Fruit fly (Drosophila melanogaster) Kc167 (cell line): ENCODE results near the gene Chd64.

Experiments
- Myc ChIP-seq: fragments of >200 bp; optimal IDR thresholded peaks from 2 replicates; lab custom pipeline; 2017; ENCODE audit warnings: missing external identifiers
- Sin3A ChIP-seq: fragments of >200 bp; optimal IDR thresholded peaks from 2 replicates; lab custom pipeline; 2018; ENCODE audit warnings: missing external identifiers
- h ChIP-seq: fragments of >200 bp; optimal IDR thresholded peaks from 3 replicates; lab custom pipeline; 2018; ENCODE audit warnings: missing external identifiers
- insv ChIP-seq: fragments of >200 bp; optimal IDR thresholded peaks from 3 replicates; lab custom pipeline; 2018; ENCODE audit warnings: missing external identifiers
- psq ChIP-seq: fragments of >200 bp; optimal IDR thresholded peaks from 2 replicates; lab custom pipeline; 2017; ENCODE audit warnings: missing external identifiers
- ttk ChIP-seq: sonication (Bioruptor generic); optimal IDR thresholded peaks from 2 replicates; lab custom pipeline; 2017; ENCODE audit warnings: missing external identifiers

Chd64 gene

DNA sequence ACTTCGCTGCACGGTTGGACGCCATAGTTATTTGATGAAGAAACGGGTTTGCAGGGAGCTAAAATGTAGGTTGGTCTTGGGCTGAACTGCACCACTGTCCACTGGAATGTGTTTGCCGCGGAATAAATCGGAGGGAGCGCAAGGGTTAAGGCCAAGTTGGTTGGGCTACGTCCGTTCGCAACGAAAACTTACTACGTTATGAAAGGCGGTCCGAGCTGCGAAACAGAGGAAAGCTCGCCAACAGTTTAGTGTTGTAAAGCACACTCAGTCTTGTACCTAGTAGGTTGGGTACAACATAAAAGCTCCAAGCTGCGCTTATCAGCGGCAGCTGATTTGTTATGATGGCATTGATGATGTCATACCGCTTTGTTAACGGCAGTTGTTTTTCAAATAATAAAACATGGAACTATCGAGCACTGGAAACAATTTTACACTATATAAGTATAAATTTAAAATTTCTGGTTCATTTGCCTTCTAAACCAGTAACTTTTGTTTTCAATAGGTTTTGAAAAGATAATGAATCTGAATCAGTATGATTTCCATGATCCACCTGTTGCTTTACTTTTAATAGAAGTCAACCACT, at the start of gene Chd64:
Gene Chd64 (minus strand): TSS at position 204 of the 583 bp plus-strand sequence.
- TF ChIP-seq ttk (lab: Kevin White, UChicago) (no peak), Sin3A (no peak), Myc (lab: Kevin White, UChicago) (no peak), h (lab: Kevin White, UChicago) (no peak), psq (lab: Kevin White, UChicago) (no peak), insv (lab: Kevin White, UChicago) (no peak)

DNA sequence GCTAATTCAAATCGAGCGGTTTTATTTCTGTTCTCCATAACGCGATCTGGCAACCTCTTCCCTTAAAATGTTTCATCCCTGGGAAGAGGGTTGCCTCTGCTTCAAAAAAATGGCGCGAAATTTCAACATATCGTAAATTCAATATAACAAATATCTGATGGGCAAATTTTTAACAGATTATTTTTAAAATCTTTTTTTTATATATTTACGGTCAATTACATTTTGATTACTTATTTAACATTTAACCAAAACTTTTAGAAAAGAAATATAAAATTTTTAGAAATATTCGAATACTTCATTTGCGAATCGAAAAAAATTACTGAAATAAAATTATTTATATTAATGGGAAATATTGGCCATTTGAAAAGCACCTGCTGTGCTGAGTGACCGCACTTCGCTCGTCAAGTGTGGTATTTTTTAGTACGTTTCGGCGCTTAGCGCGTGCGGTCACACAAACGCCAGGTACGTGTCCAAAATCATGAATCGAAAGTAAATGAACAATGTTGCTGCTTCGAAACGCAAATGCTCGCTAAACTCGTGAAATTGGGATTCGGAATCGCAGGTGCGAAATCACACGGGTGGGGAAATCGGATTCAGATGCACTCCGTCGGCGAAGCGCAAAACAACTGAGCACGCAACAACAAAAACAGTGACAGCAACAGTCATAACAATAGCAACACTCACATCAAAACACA, 47.9 kb upstream of the Chd64 start, which contains the start of gene Ero1L:
Gene Ero1L (plus strand): TSS at position 448 of the 695 bp plus-strand sequence.
- TF ChIP-seq Sin3A (no peak), Myc (lab: Kevin White, UChicago) (no peak), insv (lab: Kevin White, UChicago) (no peak), h (lab: Kevin White, UChicago) (no peak), psq (lab: Kevin White, UChicago) (no peak), ttk (lab: Kevin White, UChicago) (no peak)

DNA sequence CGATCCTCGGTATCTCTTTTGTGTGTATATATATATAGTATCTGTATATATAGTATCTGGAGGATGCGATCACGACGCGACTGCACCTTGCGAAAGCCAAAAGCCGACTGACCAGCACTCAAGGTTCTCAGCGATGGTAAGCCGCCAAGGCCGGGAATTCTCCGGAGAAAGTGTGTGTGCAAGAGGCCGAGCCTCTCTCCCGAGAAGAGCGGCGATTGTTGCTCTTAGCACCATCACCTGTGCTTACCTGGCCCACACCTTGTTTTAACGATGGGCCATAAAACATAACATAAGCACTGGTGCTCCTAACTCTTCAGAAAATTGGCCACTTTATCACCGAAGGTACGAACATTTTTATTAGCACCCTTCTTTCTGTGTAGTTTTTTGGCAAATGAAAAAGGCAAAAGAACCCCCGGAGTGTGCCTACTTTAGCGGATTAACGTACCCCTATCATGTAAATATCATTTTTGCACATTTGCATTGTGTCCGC, 45.2 kb upstream of the Chd64 start, which contains the start of gene mas:
Gene mas (minus strand): TSS at position 112 of the 490 bp plus-strand sequence.
- no peak for TF ChIP-seq psq (lab: Kevin White, UChicago)
- TF ChIP-seq Myc (lab: Kevin White, UChicago) = no peak
- no peak for TF ChIP-seq h (lab: Kevin White, UChicago)
- no peak for TF ChIP-seq insv (lab: Kevin White, UChicago)
- TF ChIP-seq ttk (lab: Kevin White, UChicago) = no peak
- TF ChIP-seq Sin3A = no peak

DNA sequence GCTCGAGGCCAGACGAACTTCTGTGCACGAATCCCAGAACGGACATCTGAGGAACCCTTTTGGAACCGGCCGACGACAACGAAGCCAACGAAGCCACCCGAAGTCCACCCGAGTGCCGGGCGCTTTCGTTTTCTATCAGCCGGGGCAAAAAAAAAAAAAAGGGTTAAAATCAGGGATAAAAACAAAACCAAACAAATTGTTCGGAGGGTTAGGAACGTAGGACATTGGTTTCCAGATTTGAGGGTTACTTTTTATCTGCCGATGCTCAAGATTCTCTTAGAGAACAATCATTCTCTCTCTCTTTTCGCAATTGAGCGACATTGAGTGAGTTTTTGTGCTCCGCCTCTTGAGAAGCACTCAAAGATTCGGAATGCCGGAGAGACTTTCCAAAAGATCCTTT, 38.7 kb upstream of the Chd64 start, which contains the start of gene nab:
Gene nab (minus strand): TSS at position 7 of the 400 bp plus-strand sequence.
- TF ChIP-seq insv (lab: Kevin White, UChicago) (no peak), Sin3A (no peak), psq (lab: Kevin White, UChicago) (no peak), ttk (lab: Kevin White, UChicago) (no peak), h (lab: Kevin White, UChicago) (no peak), Myc (lab: Kevin White, UChicago) (no peak)

DNA sequence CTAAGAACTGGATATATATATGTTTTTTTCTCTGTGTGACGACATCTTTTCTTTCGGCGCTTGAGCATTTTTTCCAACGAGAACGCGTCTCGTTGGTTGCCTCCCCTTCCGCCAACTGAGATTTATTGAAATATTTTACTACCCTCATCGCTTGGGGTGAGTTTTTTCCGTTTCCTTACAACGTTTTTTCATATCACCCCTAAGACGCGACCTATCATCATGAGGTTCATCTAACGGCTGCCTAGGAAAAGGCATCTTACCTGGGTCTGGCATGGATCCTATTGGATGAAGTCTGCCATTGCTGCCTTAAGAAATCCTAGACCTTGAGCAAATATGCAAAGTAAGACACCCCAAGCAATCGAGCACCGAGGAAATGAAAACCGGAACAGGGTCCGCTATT, 37.1 kb upstream of the Chd64 start:
- TF ChIP-seq insv (lab: Kevin White, UChicago) (no peak), psq (lab: Kevin White, UChicago) (no peak), Sin3A (no peak), Myc (lab: Kevin White, UChicago) (no peak), ttk (lab: Kevin White, UChicago) (no peak), h (lab: Kevin White, UChicago) (no peak)

DNA sequence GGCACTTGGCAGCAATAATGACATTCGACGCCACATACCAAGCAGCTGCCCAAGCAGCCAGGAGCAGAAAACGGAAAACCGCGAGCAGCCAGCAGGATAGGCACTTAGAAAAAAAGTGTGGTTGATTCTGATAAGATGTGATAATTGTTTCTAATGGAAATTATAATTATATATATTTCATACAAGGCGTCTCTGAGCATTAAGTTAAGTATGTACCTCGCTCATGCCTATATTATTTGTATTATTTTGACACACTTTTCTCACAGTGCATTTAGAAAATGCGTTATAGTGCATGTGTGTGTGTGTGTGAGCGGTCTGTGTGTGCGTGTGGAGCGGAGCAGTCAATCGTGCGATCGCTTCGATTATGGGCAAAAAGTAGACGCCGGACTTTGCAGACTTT, 36.2 kb upstream of the Chd64 start:
- TF ChIP-seq h (lab: Kevin White, UChicago) (no peak), insv (lab: Kevin White, UChicago) (no peak), Myc (lab: Kevin White, UChicago) (no peak), psq (lab: Kevin White, UChicago) (no peak), Sin3A (no peak), ttk (lab: Kevin White, UChicago) (no peak)

DNA sequence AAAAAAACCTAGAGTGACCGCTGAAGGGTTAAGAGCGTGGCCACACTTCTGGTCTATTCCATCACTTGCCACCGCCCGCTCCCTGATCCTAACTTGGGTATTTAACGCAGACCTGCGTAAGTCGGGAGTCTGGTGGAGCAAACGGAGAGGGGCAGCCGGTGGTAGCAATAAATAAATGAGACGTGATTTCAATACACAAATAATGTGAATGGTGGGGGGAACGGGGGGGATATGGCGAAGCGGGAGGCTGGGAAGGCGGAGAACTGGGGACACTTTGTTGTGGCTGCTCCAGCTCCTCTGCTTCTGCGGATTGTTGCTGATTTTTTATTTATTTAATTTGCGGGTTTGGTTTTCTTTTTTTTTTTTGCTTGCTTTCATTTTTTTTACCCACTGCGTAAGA, 35.7 kb upstream of the Chd64 start:
- TF ChIP-seq h (lab: Kevin White, UChicago) (no peak), ttk (lab: Kevin White, UChicago) (no peak), Sin3A (no peak), Myc (lab: Kevin White, UChicago) (no peak), insv (lab: Kevin White, UChicago) (no peak), psq (lab: Kevin White, UChicago) (no peak)

DNA sequence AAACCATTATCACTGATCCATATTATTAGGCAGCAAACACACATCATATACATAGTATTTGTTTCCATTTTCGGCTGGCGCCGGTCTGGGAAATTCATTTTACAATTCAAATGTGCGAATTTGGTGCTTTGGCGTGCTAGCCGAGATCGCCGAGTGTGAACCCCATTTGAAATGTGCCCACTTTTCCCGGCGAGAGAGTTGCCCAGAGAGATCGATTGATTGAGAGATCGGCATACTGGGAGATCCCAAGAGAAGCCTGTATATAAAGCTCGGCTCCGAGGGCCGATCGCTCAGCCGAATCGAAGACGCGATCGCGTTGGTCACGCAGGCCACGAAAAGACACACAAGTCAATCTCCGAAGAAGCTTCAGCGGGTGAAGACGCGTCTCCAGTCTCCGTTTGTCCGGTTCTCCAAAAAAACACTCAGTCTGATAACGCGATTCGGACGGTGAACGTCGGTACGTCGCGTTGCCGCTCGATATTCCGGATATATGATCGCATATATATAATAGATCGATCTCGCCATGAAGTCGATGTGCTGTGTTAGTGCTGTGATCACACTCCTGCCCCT, 26.3 kb upstream of the Chd64 start, which contains the start of gene CG1299:
Gene CG1299 (plus strand): TSS at position 291 of the 570 bp plus-strand sequence.
- TF ChIP-seq ttk (lab: Kevin White, UChicago) (no peak), psq (lab: Kevin White, UChicago) (no peak), Myc (lab: Kevin White, UChicago) (no peak), Sin3A (no peak), insv (lab: Kevin White, UChicago) (no peak), h (lab: Kevin White, UChicago) (no peak)

DNA sequence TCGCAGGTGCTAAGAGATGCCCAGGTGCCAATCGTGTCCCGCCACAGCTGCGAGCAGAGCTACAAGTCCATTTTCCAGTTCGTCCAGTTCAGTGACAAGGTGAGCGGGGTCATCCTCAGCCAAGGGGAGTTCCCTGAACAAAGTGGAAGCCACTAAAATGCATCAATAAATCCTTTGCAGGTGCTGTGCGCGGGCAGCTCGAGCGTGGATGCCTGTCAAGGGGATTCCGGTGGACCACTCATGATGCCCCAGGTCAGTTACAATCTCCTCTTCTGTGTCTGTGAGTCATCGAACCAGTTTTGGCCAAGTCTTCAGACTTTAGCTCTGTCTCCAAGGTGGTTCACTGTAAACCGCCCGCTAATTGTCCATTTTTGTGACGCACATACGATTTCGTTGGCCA, 23.0 kb upstream of the Chd64 start:
- TF ChIP-seq insv (lab: Kevin White, UChicago) (no peak), h (lab: Kevin White, UChicago) (no peak), Sin3A (no peak), Myc (lab: Kevin White, UChicago) (no peak), psq (lab: Kevin White, UChicago) (no peak), ttk (lab: Kevin White, UChicago) (no peak)

DNA sequence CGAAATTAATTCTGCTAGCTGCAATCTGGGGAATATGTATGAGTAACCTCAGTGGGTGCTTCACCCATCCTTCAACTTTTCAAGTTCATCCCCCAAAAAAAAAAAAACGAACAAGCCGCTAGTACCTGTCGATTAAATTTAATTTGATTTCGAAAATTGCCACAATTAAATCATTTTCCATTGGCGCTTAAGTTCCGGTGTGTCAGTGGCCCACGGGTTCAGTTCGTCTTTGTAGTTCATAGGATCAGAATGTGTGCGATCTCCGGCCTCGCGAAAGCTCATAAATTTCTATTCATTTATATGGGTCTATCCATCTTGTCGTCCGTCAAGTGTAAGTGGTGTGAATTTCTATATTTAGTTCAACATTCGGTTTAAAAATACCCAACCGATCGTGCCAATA, 19.9 kb upstream of the Chd64 start, which contains the start of gene CG32260:
Gene CG32260 (plus strand): TSS at position 301 of the 400 bp plus-strand sequence.
- TF ChIP-seq Myc (lab: Kevin White, UChicago) (no peak), h (lab: Kevin White, UChicago) (no peak), insv (lab: Kevin White, UChicago) (no peak), Sin3A (no peak), ttk (lab: Kevin White, UChicago) (no peak), psq (lab: Kevin White, UChicago) (no peak)

DNA sequence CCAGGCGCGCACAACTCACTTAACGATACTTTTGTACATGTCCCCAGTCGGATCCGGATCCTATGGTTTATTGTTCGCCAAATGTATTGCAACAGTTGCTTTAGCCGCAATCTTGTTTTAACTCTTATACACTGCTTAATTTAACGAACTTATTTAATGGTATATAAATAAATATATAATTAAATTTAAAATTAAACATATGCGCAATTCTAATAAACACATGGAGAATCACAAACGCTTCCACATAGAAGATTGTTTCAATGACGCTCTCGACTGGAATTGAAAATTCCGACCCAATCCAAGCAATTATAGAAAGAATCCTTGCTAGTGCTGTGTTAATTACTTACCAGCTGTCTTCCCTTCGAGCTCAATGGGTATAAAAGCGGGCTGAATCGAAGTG, 19.0 kb upstream of the Chd64 start, which contains the start of gene Akh:
Gene Akh (plus strand): TSS at position 301 of the 400 bp plus-strand sequence.
- TF ChIP-seq Sin3A (no peak), insv (lab: Kevin White, UChicago) (no peak), h (lab: Kevin White, UChicago) (no peak), psq (lab: Kevin White, UChicago) (no peak), ttk (lab: Kevin White, UChicago) (no peak), Myc (lab: Kevin White, UChicago) (no peak)
